Fruit fly (Drosophila melanogaster) whole organism, embryonic: ENCODE measurements around the gene Pfdn2.

Experiments
- Aef1 ChIP-seq: fragments of 200-800 bp; sonication (Bioruptor generic); IDR thresholded peaks from 3 replicates; pipeline ENCODE4 v1.3.6; 2022; ENCODE audit warnings: missing biosample characterization, missing genetic modification characterization
- Atf6 ChIP-seq: fragments of 200-800 bp; sonication (Bioruptor generic); IDR thresholded peaks from 2 replicates; pipeline ENCODE4 v1.3.6; 2022; ENCODE audit warnings: missing biosample characterization, missing genetic modification characterization
- Bdp1 ChIP-seq: fragments of 200-800 bp; sonication (Bioruptor generic); optimal IDR thresholded peaks from 3 replicates; lab custom pipeline; 2016; ENCODE audit warnings: missing biosample characterization, missing genetic modification characterization
- CG10147 ChIP-seq: fragments of 200-800 bp; sonication (Bioruptor generic); optimal IDR thresholded peaks from 2 replicates; lab custom pipeline; 2019; ENCODE audit warnings: missing biosample characterization, mild to moderate bottlenecking, missing genetic modification characterization, moderate library complexity
- CG10267 ChIP-seq: fragments of 200-800 bp; sonication (Bioruptor generic); optimal IDR thresholded peaks from 2 replicates; lab custom pipeline; 2018; ENCODE audit warnings: missing biosample characterization, mild to moderate bottlenecking, missing genetic modification characterization, moderate library complexity
- CG10543 ChIP-seq: fragments of 200-800 bp; sonication (Bioruptor generic); optimal IDR thresholded peaks from 3 replicates; lab custom pipeline; 2017; ENCODE audit warnings: missing biosample characterization, mild to moderate bottlenecking, missing genetic modification characterization, moderate library complexity
- CG11504 ChIP-seq: fragments of 200-800 bp; sonication (Bioruptor generic); optimal IDR thresholded peaks from 3 replicates; lab custom pipeline; 2019; ENCODE audit warnings: missing biosample characterization, mild to moderate bottlenecking, missing genetic modification characterization, moderate library complexity
- CG11723 ChIP-seq: fragments of 200-800 bp; sonication (Bioruptor generic); optimal IDR thresholded peaks from 2 replicates; lab custom pipeline; 2017; ENCODE audit warnings: missing biosample characterization, mild to moderate bottlenecking, missing genetic modification characterization
- CG12299 ChIP-seq: fragments of 200-800 bp; sonication (Bioruptor generic); optimal IDR thresholded peaks from 2 replicates; lab custom pipeline; 2018; ENCODE audit warnings: missing biosample characterization, mild to moderate bottlenecking, missing genetic modification characterization
- CG13123 ChIP-seq: fragments of 200-800 bp; sonication (Bioruptor generic); optimal IDR thresholded peaks from 2 replicates; lab custom pipeline; 2016; ENCODE audit warnings: missing biosample characterization, missing genetic modification characterization
- CG14441 ChIP-seq: fragments of 200-800 bp; sonication (Bioruptor generic); IDR thresholded peaks from 2 replicates; pipeline ENCODE4 v1.3.6; 2022; ENCODE audit warnings: missing biosample characterization, missing genetic modification characterization
- CG17186 ChIP-seq: fragments of 200-800 bp; sonication (Bioruptor generic); optimal IDR thresholded peaks from 3 replicates; lab custom pipeline; 2017; ENCODE audit warnings: missing biosample characterization, missing genetic modification reagents, missing genetic modification characterization
- CG17612 ChIP-seq: fragments of 200-800 bp; sonication (Bioruptor generic); IDR thresholded peaks from 2 replicates; pipeline ENCODE4 v1.3.6; 2022; ENCODE audit warnings: missing biosample characterization, missing genetic modification characterization
- CG2202 ChIP-seq: fragments of 200-800 bp; sonication (Bioruptor generic); optimal IDR thresholded peaks from 2 replicates; lab custom pipeline; 2018; ENCODE audit warnings: missing biosample characterization, mild to moderate bottlenecking, missing genetic modification characterization
- CG30020 ChIP-seq: fragments of 200-800 bp; optimal IDR thresholded peaks from 2 replicates; lab custom pipeline; 2019; ENCODE audit warnings: missing biosample characterization, mild to moderate bottlenecking, missing genetic modification characterization, moderate library complexity
- CG3281 ChIP-seq: fragments of 200-800 bp; sonication (Bioruptor generic); optimal IDR thresholded peaks from 3 replicates; lab custom pipeline; 2017; ENCODE audit warnings: missing biosample characterization, mild to moderate bottlenecking, missing genetic modification characterization
- CG3847 ChIP-seq: fragments of 200-800 bp; sonication (Bioruptor generic); IDR thresholded peaks from 2 replicates; pipeline ENCODE4 v1.3.6; 2022; ENCODE audit warnings: missing biosample characterization, missing genetic modification characterization
- CG4707 ChIP-seq: fragments of 200-800 bp; sonication (Bioruptor generic); optimal IDR thresholded peaks from 2 replicates; lab custom pipeline; 2018; ENCODE audit warnings: missing biosample characterization, mild to moderate bottlenecking, missing genetic modification characterization, moderate library complexity
- CG5180 ChIP-seq: fragments of 200-800 bp; sonication (Bioruptor generic); optimal IDR thresholded peaks from 3 replicates; lab custom pipeline; 2017; ENCODE audit warnings: missing biosample characterization, missing genetic modification characterization, mild to moderate bottlenecking, moderate library complexity, missing genetic modification reagents
- CG5953 ChIP-seq: fragments of 200-800 bp; sonication (Bioruptor generic); IDR thresholded peaks from 2 replicates; pipeline ENCODE4 v1.3.6; 2022; ENCODE audit warnings: missing biosample characterization, missing genetic modification characterization
- CG7372 ChIP-seq: fragments of 200-800 bp; sonication (Bioruptor generic); IDR thresholded peaks from 2 replicates; pipeline ENCODE4 v1.3.6; 2022; ENCODE audit warnings: missing biosample characterization, missing genetic modification characterization
- CG7786 ChIP-seq: fragments of 200-800 bp; sonication (Bioruptor generic); optimal IDR thresholded peaks from 2 replicates; lab custom pipeline; 2016; ENCODE audit warnings: missing biosample characterization, missing genetic modification characterization
- CkIIα-i1 ChIP-seq: fragments of 200-800 bp; sonication (Bioruptor generic); IDR thresholded peaks from 2 replicates; pipeline ENCODE4 v1.3.6; 2022; ENCODE audit warnings: missing biosample characterization, missing genetic modification characterization
- Dbx ChIP-seq: fragments of 200-800 bp; sonication (Bioruptor generic); IDR thresholded peaks from 3 replicates; pipeline ENCODE4 v1.3.6; 2022; ENCODE audit warnings: missing biosample characterization, missing genetic modification characterization
- Dll ChIP-seq: fragments of 200-800 bp; sonication (Bioruptor generic); IDR thresholded peaks from 4 replicates; pipeline ENCODE4 v1.3.6; 2022; ENCODE audit warnings: missing biosample characterization, missing genetic modification characterization; ENCODE audit not compliant: partially characterized antibody
- Gug ChIP-seq: fragments of 200-800 bp; sonication (Bioruptor generic); IDR thresholded peaks from 4 replicates; pipeline ENCODE4 v1.3.6; 2022; ENCODE audit warnings: missing biosample characterization, missing genetic modification characterization
- H2.0 ChIP-seq: fragments of 200-800 bp; sonication (Bioruptor generic); IDR thresholded peaks from 2 replicates; pipeline ENCODE4 v1.3.6; 2022; ENCODE audit warnings: missing biosample characterization, missing genetic modification characterization
- Max ChIP-seq: fragments of 200-800 bp; sonication (Bioruptor generic); optimal IDR thresholded peaks from 2 replicates; lab custom pipeline; 2016; ENCODE audit warnings: missing biosample characterization, mild to moderate bottlenecking, missing genetic modification characterization
- Mes4 ChIP-seq: fragments of 200-800 bp; sonication (Bioruptor generic); optimal IDR thresholded peaks from 2 replicates; lab custom pipeline; 2016; ENCODE audit warnings: missing biosample characterization, missing genetic modification characterization
- Nf-YB ChIP-seq: fragments of 200-800 bp; sonication (Bioruptor generic); optimal IDR thresholded peaks from 3 replicates; lab custom pipeline; 2019; ENCODE audit warnings: missing biosample characterization, mild to moderate bottlenecking, missing genetic modification characterization, moderate library complexity
- Stat92E ChIP-seq, 3 experiments: fragments of >200 bp in 2 of 3; fragments of 200-800 bp in 1 of 3; sonication (Bioruptor generic) in 1 of 3; optimal IDR thresholded peaks; 2 replicates each; lab custom pipeline; 2017 to 2019; ENCODE audit warnings: missing biosample characterization in 3 of 3, missing genetic modification characterization in 3 of 3, mild to moderate bottlenecking in 1 of 3, moderate library complexity in 1 of 3
- ac ChIP-seq: fragments of 200-800 bp; sonication (Bioruptor generic); optimal IDR thresholded peaks from 3 replicates; lab custom pipeline; 2017; ENCODE audit warnings: missing biosample characterization, mild to moderate bottlenecking, missing genetic modification characterization
- ara ChIP-seq: fragments of 200-800 bp; sonication (Bioruptor generic); IDR thresholded peaks from 2 replicates; pipeline ENCODE4 v1.3.6; 2022; ENCODE audit warnings: missing biosample characterization, missing genetic modification characterization
- corto ChIP-seq: fragments of 200-800 bp; sonication (Bioruptor generic); optimal IDR thresholded peaks from 2 replicates; lab custom pipeline; 2016; ENCODE audit warnings: missing biosample characterization, mild to moderate bottlenecking, missing genetic modification characterization, moderate library complexity
- dpn ChIP-seq, 2 experiments: fragments of 200-800 bp; sonication (Bioruptor generic); optimal IDR thresholded peaks; 3 replicates each; lab custom pipeline; 2016; ENCODE audit warnings: missing biosample characterization in 2 of 2, missing genetic modification characterization in 2 of 2
- dysf ChIP-seq: fragments of 200-800 bp; sonication (Bioruptor generic); IDR thresholded peaks from 3 replicates; pipeline ENCODE4 v1.3.6; 2022; ENCODE audit warnings: missing biosample characterization, missing genetic modification characterization
- gcm2 ChIP-seq: fragments of 200-800 bp; sonication (Bioruptor generic); optimal IDR thresholded peaks from 2 replicates; lab custom pipeline; 2016; ENCODE audit warnings: missing biosample characterization, missing genetic modification characterization
- gfzf ChIP-seq: fragments of 200-800 bp; sonication (Bioruptor generic); optimal IDR thresholded peaks from 2 replicates; lab custom pipeline; 2016; ENCODE audit warnings: missing biosample characterization, mild to moderate bottlenecking, missing genetic modification characterization, moderate library complexity
- gsb ChIP-seq: fragments of 200-800 bp; sonication (Bioruptor generic); IDR thresholded peaks from 2 replicates; pipeline ENCODE4 v1.3.6; 2022; ENCODE audit warnings: missing biosample characterization, missing genetic modification characterization
- mirr ChIP-seq: fragments of 200-800 bp; sonication (Bioruptor generic); optimal IDR thresholded peaks from 3 replicates; lab custom pipeline; 2018; ENCODE audit warnings: missing biosample characterization, mild to moderate bottlenecking, missing genetic modification characterization
- nerfin-2 ChIP-seq: fragments of 200-800 bp; sonication (Bioruptor generic); IDR thresholded peaks from 2 replicates; pipeline ENCODE4 v1.3.6; 2022; ENCODE audit warnings: missing biosample characterization, missing genetic modification characterization; ENCODE audit not compliant: partially characterized antibody
- onecut ChIP-seq: fragments of 200-800 bp; sonication (Bioruptor generic); IDR thresholded peaks from 2 replicates; pipeline ENCODE4 v1.3.6; 2022; ENCODE audit warnings: missing biosample characterization, missing genetic modification characterization
- pum ChIP-seq: fragments of 200-800 bp; sonication (Bioruptor generic); optimal IDR thresholded peaks from 2 replicates; lab custom pipeline; 2016; ENCODE audit warnings: missing biosample characterization, missing genetic modification characterization
- seq ChIP-seq: fragments of 200-800 bp; sonication (Bioruptor generic); IDR thresholded peaks from 2 replicates; pipeline ENCODE4 v1.3.6; 2022; ENCODE audit warnings: missing biosample characterization, missing genetic modification characterization
- shn ChIP-seq: fragments of 200-800 bp; sonication (Bioruptor generic); optimal IDR thresholded peaks from 3 replicates; lab custom pipeline; 2016; ENCODE audit warnings: missing biosample characterization, missing genetic modification characterization
- stc ChIP-seq: fragments of 200-800 bp; sonication (Bioruptor generic); IDR thresholded peaks from 2 replicates; pipeline ENCODE4 v1.3.6; 2022; ENCODE audit warnings: missing biosample characterization, missing genetic modification characterization
- tio ChIP-seq: fragments of 200-800 bp; sonication (Bioruptor generic); optimal IDR thresholded peaks from 2 replicates; lab custom pipeline; 2017; ENCODE audit warnings: missing biosample characterization, missing genetic modification characterization, inconsistent platforms
- tx ChIP-seq: fragments of 200-800 bp; sonication (Bioruptor generic); optimal IDR thresholded peaks from 2 replicates; lab custom pipeline; 2016; ENCODE audit warnings: missing biosample characterization, missing genetic modification characterization
- unpg ChIP-seq: fragments of 200-800 bp; sonication (Bioruptor generic); optimal IDR thresholded peaks from 3 replicates; lab custom pipeline; 2018; ENCODE audit warnings: missing biosample characterization, mild to moderate bottlenecking, missing genetic modification characterization, moderate library complexity
- zf30C ChIP-seq: fragments of 200-800 bp; sonication (Bioruptor generic); optimal IDR thresholded peaks from 3 replicates; lab custom pipeline; 2018; ENCODE audit warnings: missing biosample characterization, mild to moderate bottlenecking, missing genetic modification characterization
- zfh1 ChIP-seq: fragments of 200-800 bp; sonication (Bioruptor generic); IDR thresholded peaks from 3 replicates; pipeline ENCODE4 v1.3.6; 2022; ENCODE audit warnings: missing biosample characterization, missing genetic modification characterization

The Pfdn2 gene

DNA sequence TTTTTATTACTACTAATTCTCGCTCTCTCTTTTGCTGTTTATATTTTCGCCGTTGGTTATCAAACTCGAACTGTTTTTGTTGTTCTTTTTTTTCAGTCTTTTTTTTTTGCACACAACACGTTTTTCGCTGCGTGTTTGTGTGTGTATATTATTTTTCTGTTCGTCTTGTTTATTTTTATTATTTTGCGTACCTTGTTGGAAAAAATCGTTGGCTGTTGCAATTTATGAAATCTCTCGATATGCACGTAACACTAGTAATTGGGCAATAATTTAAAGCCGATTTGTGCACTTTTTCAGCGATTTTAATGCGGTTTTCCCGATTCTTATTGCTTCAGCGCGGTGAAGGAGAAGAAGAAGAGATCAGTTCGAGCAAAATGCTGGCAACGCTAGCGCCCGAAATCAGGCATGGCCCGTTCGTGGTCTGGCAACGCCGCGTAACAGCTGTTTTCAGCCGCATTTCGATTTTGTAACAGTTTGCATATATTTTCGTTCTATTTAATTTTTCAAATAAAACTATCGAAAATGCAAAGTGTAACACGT lies 46.3 kb upstream of the Pfdn2 start, which contains the start of the genes FoxK and mRpL2 (continued):
- no peak for TF ChIP-seq H2.0 (GFP tag; lab: Robert Waterston, UW)
- no peak for TF ChIP-seq Gug (GFP tag; lab: Robert Waterston, UW)
- TF ChIP-seq CG5180 (GFP tag; lab: Kevin White, UChicago): no peak
- TF ChIP-seq pum (GFP tag; lab: Kevin White, UChicago): no peak
- no peak for TF ChIP-seq ara
- TF ChIP-seq Mes4: no peak
- no peak for TF ChIP-seq shn (GFP tag; lab: Kevin White, UChicago)
- TF ChIP-seq Stat92E (GFP tag; optimal IDR thresholded peaks at IDR 0.05; lab: Kevin White, UChicago): no peak
- peak; percentile 30 for TF ChIP-seq zf30C
- TF ChIP-seq Dbx (GFP tag; lab: Robert Waterston, UW): no peak
- TF ChIP-seq CG7786 (GFP tag; lab: Kevin White, UChicago): no peak
- TF ChIP-seq ac (GFP tag; lab: Kevin White, UChicago): no peak
- peak; percentile 53 for TF ChIP-seq CG17186 (GFP tag; lab: Kevin White, UChicago)
- no peak for TF ChIP-seq CG17612 (GFP tag; lab: Robert Waterston, UW)
- no peak for TF ChIP-seq seq (GFP tag; lab: Robert Waterston, UW)
- peak; percentile 25; the same call in 1 of the 2 replicates for TF ChIP-seq onecut
- TF ChIP-seq CG2202 (tag; lab: Kevin White, UChicago): no peak
- TF ChIP-seq mirr (GFP tag; lab: Kevin White, UChicago): no peak
- TF ChIP-seq CG13123 (GFP tag; lab: Kevin White, UChicago): no peak
- no peak for TF ChIP-seq CG10543 (GFP tag; lab: Kevin White, UChicago)
- TF ChIP-seq CG14441 (GFP tag; lab: Robert Waterston, UW): no peak
- TF ChIP-seq Max (GFP tag; lab: Kevin White, UChicago): peak; percentile 82
- no peak for TF ChIP-seq CG4707 (GFP tag; lab: Kevin White, UChicago)
- no peak for TF ChIP-seq stc (GFP tag; lab: Robert Waterston, UW)
- no peak for TF ChIP-seq nerfin-2
- TF ChIP-seq zfh1 (GFP tag; lab: Robert Waterston, UW): peak; percentile 31; the same call in 1 of the 3 replicates
- TF ChIP-seq CG10267 (tag; lab: Kevin White, UChicago): peak; percentile 39
- peak; percentile 2 for TF ChIP-seq gcm2
- TF ChIP-seq tio (GFP tag; lab: Kevin White, UChicago): no peak
- no peak for TF ChIP-seq dpn (GFP tag; optimal IDR thresholded peaks at IDR 0.05; lab: Kevin White, UChicago)
- peak; percentile 48 for TF ChIP-seq gfzf (GFP tag; lab: Kevin White, UChicago)
- TF ChIP-seq gsb (GFP tag; lab: Robert Waterston, UW): no peak
- TF ChIP-seq CkIIα-i1 (GFP tag; lab: Robert Waterston, UW): no peak
- peak; percentile 29 for TF ChIP-seq CG30020 (tag; lab: Kevin White, UChicago)
- TF ChIP-seq CG11723 (GFP tag; lab: Kevin White, UChicago): no peak
- TF ChIP-seq Atf6: no peak
- TF ChIP-seq CG5953 (GFP tag; lab: Robert Waterston, UW): no peak
- TF ChIP-seq Dll: 0 out of 4 replicates have a peak, but pooled peaks have one; percentile 40
- no peak for TF ChIP-seq unpg (GFP tag; lab: Kevin White, UChicago)
- no peak for TF ChIP-seq Aef1 (GFP tag; lab: Robert Waterston, UW)
- TF ChIP-seq corto: no peak
- peak; percentile 2 for TF ChIP-seq CG11504 (tag; lab: Kevin White, UChicago)
- peak; percentile 5 for TF ChIP-seq CG3281 (GFP tag; lab: Kevin White, UChicago)
- no peak for TF ChIP-seq Bdp1 (GFP tag; lab: Kevin White, UChicago)
- TF ChIP-seq dysf (GFP tag; lab: Robert Waterston, UW): no peak
- TF ChIP-seq tx (GFP tag; lab: Kevin White, UChicago): no peak
- TF ChIP-seq CG12299 (tag; lab: Kevin White, UChicago): no peak
- TF ChIP-seq CG3847: peak; percentile 63; the same call in 1 of the 2 replicates
- no peak for TF ChIP-seq CG7372 (GFP tag; lab: Robert Waterston, UW)
- no peak for TF ChIP-seq Nf-YB
- no peak for TF ChIP-seq CG10147 (GFP tag; lab: Kevin White, UChicago)
